Fruit fly (Drosophila melanogaster) whole organism, prepupa: ENCODE measurements around the gene CG8319.

Experiments
- CG34406 ChIP-seq: fragments of 200-800 bp; sonication (Bioruptor generic); optimal IDR thresholded peaks from 3 replicates; lab custom pipeline; 2016; ENCODE audit warnings: missing biosample characterization, missing genetic modification characterization
- CG3919 ChIP-seq: fragments of 200-800 bp; sonication (Bioruptor generic); optimal IDR thresholded peaks from 3 replicates; lab custom pipeline; 2016; ENCODE audit warnings: missing biosample characterization, missing genetic modification characterization
- CG7368 ChIP-seq: fragments of 200-800 bp; sonication (Bioruptor generic); optimal IDR thresholded peaks from 3 replicates; lab custom pipeline; 2016; ENCODE audit warnings: missing biosample characterization, missing genetic modification characterization
- Ets21C ChIP-seq: fragments of 200-800 bp; sonication (Bioruptor generic); optimal IDR thresholded peaks from 3 replicates; lab custom pipeline; 2016; ENCODE audit warnings: missing biosample characterization, missing genetic modification characterization
- Ets96B ChIP-seq: fragments of 200-800 bp; optimal IDR thresholded peaks from 2 replicates; lab custom pipeline; 2019; ENCODE audit warnings: missing biosample characterization, mild to moderate bottlenecking, missing genetic modification characterization, moderate library complexity
- Hr4 ChIP-seq: fragments of 200-800 bp; sonication (Bioruptor generic); optimal IDR thresholded peaks from 3 replicates; lab custom pipeline; 2016; ENCODE audit warnings: missing biosample characterization, missing genetic modification characterization
- OdsH ChIP-seq: fragments of 200-800 bp; sonication (Bioruptor generic); optimal IDR thresholded peaks from 3 replicates; lab custom pipeline; 2016; ENCODE audit warnings: missing biosample characterization, missing genetic modification characterization
- Smox ChIP-seq: fragments of 200-800 bp; sonication (Bioruptor generic); optimal IDR thresholded peaks from 3 replicates; lab custom pipeline; 2016; ENCODE audit warnings: missing biosample characterization, missing genetic modification characterization
- Sox102F ChIP-seq: fragments of 200-800 bp; sonication (Bioruptor generic); optimal IDR thresholded peaks from 2 replicates; lab custom pipeline; 2016; ENCODE audit warnings: missing biosample characterization, mild to moderate bottlenecking, missing genetic modification characterization
- achi ChIP-seq: fragments of 200-800 bp; sonication (Bioruptor generic); optimal IDR thresholded peaks from 3 replicates; lab custom pipeline; 2016; ENCODE audit warnings: missing biosample characterization, missing genetic modification characterization
- cyc ChIP-seq: fragments of 200-800 bp; sonication (Bioruptor generic); optimal IDR thresholded peaks from 3 replicates; lab custom pipeline; 2016; ENCODE audit warnings: missing biosample characterization, missing genetic modification characterization
- net ChIP-seq: fragments of 200-800 bp; sonication (Bioruptor generic); optimal IDR thresholded peaks from 3 replicates; lab custom pipeline; 2016; ENCODE audit warnings: missing biosample characterization, missing genetic modification characterization

- no peak for TF ChIP-seq CG3919 (GFP tag; lab: Kevin White, UChicago)
- no peak for TF ChIP-seq Hr4 (GFP tag; lab: Kevin White, UChicago)
- no peak for TF ChIP-seq cyc
- TF ChIP-seq net (GFP tag; lab: Kevin White, UChicago): no peak
- TF ChIP-seq Smox (GFP tag; lab: Kevin White, UChicago): no peak
- TF ChIP-seq Sox102F (GFP tag; lab: Kevin White, UChicago): no peak
- TF ChIP-seq CG7368 (GFP tag; lab: Kevin White, UChicago): no peak
- TF ChIP-seq Ets21C: no peak
- TF ChIP-seq Ets96B (tag; lab: Kevin White, UChicago): no peak
- TF ChIP-seq achi (GFP tag; lab: Kevin White, UChicago): peak; percentile 81
- no peak for TF ChIP-seq OdsH (GFP tag; lab: Kevin White, UChicago)
- no peak for TF ChIP-seq CG34406 (GFP tag; lab: Kevin White, UChicago)
These were observed 50.7 kb downstream of the CG8319 start, which contains the start of gene p23 for dm6 chr3R:9677734-9678341.
